Worm (Caenorhabditis elegans): ENCODE data around the gene abf-4.
"Not testable (repeated sequence)": the region's sequence is repeated elsewhere in the genome, so short reads cannot be mapped to it uniquely, and the experiment has no call there.

Gene abf-4

DNA sequence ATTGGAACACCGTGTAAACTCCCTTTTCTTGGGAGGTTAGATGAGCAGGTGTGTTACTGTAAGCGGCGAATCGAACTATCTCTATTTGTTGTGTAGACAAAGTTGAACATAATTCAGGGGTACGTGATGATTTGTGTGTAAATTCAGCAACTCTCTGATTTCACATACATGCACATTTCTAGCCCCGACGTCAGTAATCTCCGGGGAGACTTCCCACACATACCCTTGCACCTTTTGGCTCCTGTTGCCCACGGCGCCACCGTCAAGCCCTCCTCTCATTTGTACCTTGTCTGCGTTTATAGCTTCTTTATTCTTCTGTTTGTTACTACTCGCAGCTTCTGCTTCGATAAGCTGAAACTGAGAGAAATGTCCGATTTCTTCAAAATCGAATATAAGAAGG lies 39.2 kb downstream of the abf-4 start, which contains the start of gene Y38H6C.25:
Gene Y38H6C.25 (plus strand): TSS at position 301 of the 400 bp plus-strand sequence.
- TF ChIP-seq nhr-76 (tag; optimal IDR thresholded peaks at IDR 0.05) (no peak), ceh-8 (GFP tag; optimal IDR thresholded peaks at IDR 0.05) (no peak), isw-1 (GFP tag; IDR thresholded peaks at IDR 0.05) (no peak), mdl-1 (tag; optimal IDR thresholded peaks at IDR 0.05) (no peak), snpc-4 (tag; optimal IDR thresholded peaks at IDR 0.05) (no peak), nhr-28 (tag; optimal IDR thresholded peaks at IDR 0.05) (no peak), dsc-1 (tag; optimal IDR thresholded peaks at IDR 0.05) (no peak), ama-1 (optimal IDR thresholded peaks at IDR 0.05) (no peak), tlp-1 (tag; optimal IDR thresholded peaks at IDR 0.05) (no peak), aha-1 (tag; optimal IDR thresholded peaks at IDR 0.05) (no peak), unc-62 (GFP tag; optimal IDR thresholded peaks at IDR 0.05) (no peak), unc-86 (tag; optimal IDR thresholded peaks at IDR 0.05) (no peak), ceh-82 (tag; optimal IDR thresholded peaks at IDR 0.05) (no peak), sox-4 (tag; optimal IDR thresholded peaks at IDR 0.05) (no peak), ceh-88 (GFP tag; IDR thresholded peaks at IDR 0.05) (no peak), efl-1 (optimal IDR thresholded peaks at IDR 0.05) (no peak), efl-1 (GFP tag; optimal IDR thresholded peaks at IDR 0.05 in 1 of 2) (no peak)

DNA sequence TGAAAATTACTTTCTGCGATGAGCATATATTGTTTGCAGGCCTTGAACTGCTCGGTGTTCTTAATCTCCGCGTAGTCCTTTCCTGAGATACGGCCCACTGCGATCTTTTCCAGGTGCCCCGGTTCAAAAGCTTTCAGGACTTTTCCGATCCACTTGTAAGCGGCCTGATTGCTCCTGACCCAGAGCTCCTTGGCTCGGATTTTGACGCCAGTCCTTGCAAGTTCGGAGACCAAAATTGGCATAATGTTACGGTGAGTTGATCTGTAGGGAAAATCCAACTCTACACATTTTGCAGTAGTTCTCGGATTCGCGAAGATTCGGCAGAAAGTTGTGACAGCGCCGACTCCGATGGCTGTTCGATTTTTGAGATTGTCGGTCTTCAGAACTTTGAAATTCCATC lies 41.2 kb downstream of the abf-4 start:
- TF ChIP-seq nhr-85 (tag), result peak; percentile 37
- TF ChIP-seq jun-1 (tag; optimal IDR thresholded peaks at IDR 0.05), result no peak

DNA sequence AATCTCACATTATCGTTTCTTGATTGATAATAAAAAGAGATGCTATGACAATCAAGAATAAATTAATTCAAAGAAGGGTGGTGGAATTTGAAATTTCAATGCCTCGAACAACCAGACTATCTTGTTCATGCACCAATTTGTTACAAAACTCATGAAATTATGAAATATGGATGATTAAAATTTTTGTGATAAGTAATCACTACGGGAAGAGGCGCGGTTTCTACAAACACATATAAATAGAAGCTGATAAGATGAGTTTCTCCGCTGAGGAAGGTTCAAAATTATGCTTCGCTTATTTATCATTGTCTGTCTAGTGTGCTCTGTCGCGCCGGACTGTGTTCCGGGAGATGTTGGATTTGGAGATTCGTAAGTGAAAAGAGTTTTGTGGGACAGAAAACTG lies 43.7 kb downstream of the abf-4 start:
- TF ChIP-seq elt-2 (tag; optimal IDR thresholded peaks at IDR 0.05), result peak; percentile 6
- TF ChIP-seq ets-5 (GFP tag; IDR thresholded peaks at IDR 0.05), result no peak

DNA sequence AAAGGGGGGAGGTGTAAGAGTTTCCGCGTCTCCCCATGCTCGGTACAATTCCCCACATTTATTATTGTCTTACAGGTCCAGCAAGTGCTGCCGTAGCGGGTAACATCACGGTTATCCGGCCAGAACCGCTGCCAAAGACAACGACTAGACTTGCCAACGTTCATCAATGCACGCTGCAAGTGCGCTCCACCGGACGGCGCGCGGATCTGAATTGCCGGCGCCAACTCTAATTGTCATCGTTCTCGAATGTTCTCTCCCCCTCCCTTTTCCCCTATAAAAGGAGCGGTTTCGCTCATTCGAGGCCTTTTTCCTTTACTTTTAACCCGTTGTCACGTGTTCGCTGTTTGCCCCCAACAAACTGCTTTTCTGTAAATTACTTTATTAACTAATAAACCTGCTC lies 44.5 kb downstream of the abf-4 start, which contains the start of gene Y38H6C.8:
Gene Y38H6C.8 (plus strand): TSS at position 301 of the 400 bp plus-strand sequence.
- TF ChIP-seq tlp-1, C04F5.9, nhr-11 (tag; optimal IDR thresholded peaks at IDR 0.05): not testable (repeated sequence)

DNA sequence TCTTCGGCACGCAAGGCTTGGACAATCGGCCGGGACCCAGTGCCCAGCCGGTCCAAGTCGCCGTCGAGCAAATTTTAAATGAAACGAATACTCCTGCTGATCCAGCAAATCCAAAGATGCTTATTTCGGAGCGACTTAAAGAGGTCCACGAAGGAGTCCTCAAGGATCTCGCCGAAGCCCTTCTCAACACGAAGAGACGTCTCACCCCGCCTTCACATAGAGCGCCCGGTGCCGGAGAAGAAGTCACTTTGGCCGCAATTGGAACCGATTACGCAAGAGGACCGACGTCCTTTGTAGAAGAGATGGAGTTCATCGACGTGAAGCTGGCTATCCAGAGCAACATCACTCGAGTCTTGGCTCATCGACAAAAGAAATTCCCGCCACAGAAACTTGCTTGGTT lies 48.7 kb downstream of the abf-4 start:
- TF ChIP-seq efl-1 (optimal IDR thresholded peaks at IDR 0.05) (no peak), efl-1 (GFP tag; optimal IDR thresholded peaks at IDR 0.05 in 1 of 2) (peak in 1 of 2 experiments; percentile 52), mef-2 (tag; optimal IDR thresholded peaks at IDR 0.05) (no peak)
